Worm (Caenorhabditis elegans) whole organism, young adult: Measurements from ENCODE around the gene W06D12.6.

Experiments used
- B0019.2 ChIP-seq: fragments of 200-800 bp; sonication (Bioruptor generic); conservative IDR thresholded peaks from 2 replicates; pipeline ENCODE4 v1.3.6; 2022; ENCODE audit warnings: missing genetic modification reagents, missing genetic modification characterization, missing compliant biosample characterization
- B0035.1 ChIP-seq: sonication (generic microtip); optimal IDR thresholded peaks from 2 replicates; lab custom pipeline; 2016; ENCODE audit warnings: missing genetic modification characterization, mild to moderate bottlenecking, missing compliant biosample characterization, missing genotype, missing genetic modification reagents
- B0336.3 ChIP-seq: fragments of 200-800 bp; sonication (Bioruptor generic); IDR thresholded peaks from 2 replicates; pipeline ENCODE4 v1.3.6; 2022; ENCODE audit warnings: missing genetic modification characterization, missing compliant biosample characterization
- C06A6.2 ChIP-seq: fragments of 200-800 bp; sonication (Bioruptor generic); conservative IDR thresholded peaks from 2 replicates; pipeline ENCODE4 v1.3.6; 2022; ENCODE audit warnings: missing genetic modification characterization, missing compliant biosample characterization
- C17E4.6 ChIP-seq: fragments of 200-800 bp; sonication (Bioruptor generic); IDR thresholded peaks from 2 replicates; pipeline ENCODE4 v1.3.6; 2022; ENCODE audit warnings: missing genetic modification reagents, missing genetic modification characterization, missing compliant biosample characterization
- F10E7.11 ChIP-seq: sonication (generic microtip); optimal IDR thresholded peaks from 2 replicates; lab custom pipeline; 2017; ENCODE audit warnings: mild to moderate bottlenecking, missing genetic modification characterization, moderate library complexity, missing compliant biosample characterization
- F52B5.7 ChIP-seq: sonication (generic microtip); optimal IDR thresholded peaks from 2 replicates; lab custom pipeline; 2016; ENCODE audit warnings: mild to moderate bottlenecking, missing genetic modification characterization, missing compliant biosample characterization
- F55B11.4 ChIP-seq: sonication (generic microtip); optimal IDR thresholded peaks from 2 replicates; lab custom pipeline; 2016; ENCODE audit warnings: missing compliant biosample characterization, missing genetic modification characterization, borderline replicate concordance; ENCODE audit not compliant: insufficient read depth
- F57A8.1 ChIP-seq: fragments of 200-800 bp; sonication (Bioruptor generic); optimal IDR thresholded peaks from 2 replicates; lab custom pipeline; 2018; ENCODE audit warnings: mild to moderate bottlenecking, missing genetic modification characterization, moderate library complexity, missing compliant biosample characterization
- K12H6.12 ChIP-seq: fragments of 200-800 bp; sonication (Bioruptor generic); optimal IDR thresholded peaks from 2 replicates; lab custom pipeline; 2018; ENCODE audit warnings: mild to moderate bottlenecking, missing genetic modification characterization, missing compliant biosample characterization
- Y56A3A.18 ChIP-seq: fragments of 200-800 bp; sonication (Bioruptor generic); IDR thresholded peaks from 2 replicates; pipeline ENCODE4 v1.3.6; 2022; ENCODE audit warnings: missing genetic modification reagents, missing genetic modification characterization, missing compliant biosample characterization
- Y67H2A.10 ChIP-seq: fragments of 200-800 bp; sonication (Bioruptor generic); conservative IDR thresholded peaks from 2 replicates; pipeline ENCODE4 v1.3.6; 2022; ENCODE audit warnings: missing genetic modification reagents, missing genetic modification characterization, missing compliant biosample characterization
- aptf-2 ChIP-seq: fragments of 200-800 bp; sonication (Bioruptor generic); conservative IDR thresholded peaks from 2 replicates; pipeline ENCODE4 v1.3.6; 2022; ENCODE audit warnings: missing genetic modification reagents, missing genetic modification characterization, missing compliant biosample characterization
- aptf-3 ChIP-seq: fragments of 200-800 bp; sonication (Bioruptor generic); IDR thresholded peaks from 2 replicates; pipeline ENCODE4 v1.3.6; 2022; ENCODE audit warnings: missing genetic modification characterization, missing compliant biosample characterization
- attf-6 ChIP-seq: fragments of 200-800 bp; sonication (Bioruptor generic); IDR thresholded peaks from 2 replicates; pipeline ENCODE4 v1.3.6; 2022; ENCODE audit warnings: missing genetic modification reagents, missing genetic modification characterization, missing compliant biosample characterization
- ceh-27 ChIP-seq: fragments of 200-800 bp; sonication (Bioruptor generic); optimal IDR thresholded peaks from 2 replicates; lab custom pipeline; 2018; ENCODE audit warnings: mild to moderate bottlenecking, missing genetic modification characterization, moderate library complexity, missing compliant biosample characterization
- ceh-40 ChIP-seq: fragments of 200-800 bp; sonication (Bioruptor generic); IDR thresholded peaks from 2 replicates; pipeline ENCODE4 v1.3.6; 2022; ENCODE audit warnings: missing genetic modification characterization, missing compliant biosample characterization
- ceh-79 ChIP-seq: sonication (generic microtip); optimal IDR thresholded peaks from 2 replicates; lab custom pipeline; 2017; ENCODE audit warnings: mild to moderate bottlenecking, missing genetic modification characterization, missing compliant biosample characterization
- chd-7 ChIP-seq: sonication (generic microtip); optimal IDR thresholded peaks from 2 replicates; lab custom pipeline; 2016; ENCODE audit warnings: mild to moderate bottlenecking, missing genetic modification characterization, moderate library complexity, missing compliant biosample characterization
- die-1 ChIP-seq: sonication (generic microtip); optimal IDR thresholded peaks from 2 replicates; lab custom pipeline; 2016; ENCODE audit warnings: missing genotype, mild to moderate bottlenecking, missing genetic modification characterization, missing compliant biosample characterization
- dpl-1 ChIP-seq: fragments of 150-350 bp; optimal IDR thresholded peaks from 2 replicates; lab custom pipeline; 2014; ENCODE audit warnings: missing biosample characterization, missing genetic modification reagents, missing genetic modification characterization
- egl-44 ChIP-seq: fragments of 200-800 bp; sonication (Bioruptor generic); IDR thresholded peaks from 2 replicates; pipeline ENCODE4 v1.3.6; 2022; ENCODE audit warnings: missing genetic modification reagents, missing genetic modification characterization, missing compliant biosample characterization
- gei-17 ChIP-seq: fragments of 200-800 bp; sonication (Bioruptor generic); optimal IDR thresholded peaks from 2 replicates; lab custom pipeline; 2018; ENCODE audit warnings: mild to moderate bottlenecking, missing genetic modification characterization, missing compliant biosample characterization
- hlh-26 ChIP-seq: fragments of 200-800 bp; sonication (Bioruptor generic); conservative IDR thresholded peaks from 2 replicates; pipeline ENCODE4 v1.3.6; 2022; ENCODE audit warnings: missing genetic modification reagents, missing genetic modification characterization, missing compliant biosample characterization
- hmg-1.2 ChIP-seq: fragments of 200-800 bp; sonication (Bioruptor generic); IDR thresholded peaks from 2 replicates; pipeline ENCODE4 v1.3.6; 2022; ENCODE audit warnings: missing genetic modification reagents, missing genetic modification characterization, missing compliant biosample characterization
- lag-1 ChIP-seq: fragments of 200-800 bp; sonication (Bioruptor generic); IDR thresholded peaks from 2 replicates; pipeline ENCODE4 v1.3.6; 2022; ENCODE audit warnings: missing genetic modification reagents, missing genetic modification characterization, missing compliant biosample characterization
- let-607 ChIP-seq, 2 experiments: fragments of 200-800 bp in 1 of 2; sonication (Bioruptor generic) in 1 of 2; sonication (generic microtip) in 1 of 2; optimal IDR thresholded peaks; 2 replicates each; lab custom pipeline; 2016 to 2018; ENCODE audit warnings: mild to moderate bottlenecking in 2 of 2, missing compliant biosample characterization in 2 of 2, missing genetic modification characterization in 2 of 2, moderate library complexity in 2 of 2, missing genotype in 1 of 2
- lin-40 ChIP-seq: sonication (generic microtip); optimal IDR thresholded peaks from 2 replicates; lab custom pipeline; 2016; ENCODE audit warnings: missing genetic modification characterization, mild to moderate bottlenecking, missing compliant biosample characterization, missing genotype, missing genetic modification reagents
- lir-1 ChIP-seq: fragments of 200-800 bp; sonication (Bioruptor generic); conservative IDR thresholded peaks from 2 replicates; pipeline ENCODE4 v1.3.6; 2022; ENCODE audit warnings: missing genetic modification reagents, missing genetic modification characterization, missing compliant biosample characterization
- madf-10 ChIP-seq: sonication (generic microtip); optimal IDR thresholded peaks from 2 replicates; lab custom pipeline; 2016; ENCODE audit warnings: mild to moderate bottlenecking, missing genetic modification characterization, missing compliant biosample characterization
- madf-3 ChIP-seq: fragments of 200-800 bp; sonication (Bioruptor generic); IDR thresholded peaks from 2 replicates; pipeline ENCODE4 v1.3.6; 2022; ENCODE audit warnings: missing genetic modification reagents, missing genetic modification characterization, missing compliant biosample characterization
- mcd-1 ChIP-seq: fragments of 200-800 bp; sonication (Bioruptor generic); IDR thresholded peaks from 2 replicates; pipeline ENCODE4 v1.3.6; 2022; ENCODE audit warnings: missing genetic modification reagents, missing genetic modification characterization, missing compliant biosample characterization
- nfyb-1 ChIP-seq: fragments of 200-800 bp; sonication (Bioruptor generic); IDR thresholded peaks from 2 replicates; pipeline ENCODE4 v1.3.6; 2022; ENCODE audit warnings: missing genetic modification reagents, missing genetic modification characterization, missing compliant biosample characterization
- nhr-120 ChIP-seq: fragments of 200-800 bp; sonication (Bioruptor generic); IDR thresholded peaks from 2 replicates; pipeline ENCODE4 v1.3.6; 2022; ENCODE audit warnings: missing genetic modification characterization, missing compliant biosample characterization
- nhr-179 ChIP-seq: sonication (generic microtip); optimal IDR thresholded peaks from 2 replicates; lab custom pipeline; 2016; ENCODE audit warnings: mild to moderate bottlenecking, missing genetic modification characterization, missing compliant biosample characterization
- nhr-27 ChIP-seq: fragments of 200-800 bp; sonication (Bioruptor generic); optimal IDR thresholded peaks from 2 replicates; lab custom pipeline; 2018; ENCODE audit warnings: mild to moderate bottlenecking, missing genetic modification characterization, moderate library complexity, missing compliant biosample characterization
- nhr-90 ChIP-seq: sonication (generic microtip); optimal IDR thresholded peaks from 2 replicates; lab custom pipeline; 2016; ENCODE audit warnings: missing genotype, mild to moderate bottlenecking, missing genetic modification characterization, missing compliant biosample characterization
- pbrm-1 ChIP-seq: fragments of 200-800 bp; sonication (Bioruptor generic); IDR thresholded peaks from 2 replicates; pipeline ENCODE4 v1.3.6; 2022; ENCODE audit warnings: missing genetic modification reagents, missing genetic modification characterization, missing compliant biosample characterization
- rcor-1 ChIP-seq: fragments of 200-800 bp; sonication (Bioruptor generic); IDR thresholded peaks from 2 replicates; pipeline ENCODE4 v1.3.6; 2022; ENCODE audit warnings: missing genetic modification reagents, missing genetic modification characterization, missing compliant biosample characterization
- repo-1 ChIP-seq: sonication (generic microtip); optimal IDR thresholded peaks from 2 replicates; lab custom pipeline; 2017; ENCODE audit warnings: mild to moderate bottlenecking, missing genetic modification characterization, missing compliant biosample characterization
- sdz-38 ChIP-seq: sonication (generic microtip); optimal IDR thresholded peaks from 2 replicates; lab custom pipeline; 2016; ENCODE audit warnings: missing genotype, missing genetic modification characterization, missing compliant biosample characterization
- snpc-1.1 ChIP-seq: sonication (generic microtip); optimal IDR thresholded peaks from 2 replicates; lab custom pipeline; 2017; ENCODE audit warnings: missing genetic modification characterization, mild to moderate bottlenecking, missing compliant biosample characterization, antibody characterized with exemption, moderate library complexity, missing genotype, missing genetic modification reagents; ENCODE audit not compliant: insufficient read depth
- snpc-3.4 ChIP-seq: sonication (generic microtip); optimal IDR thresholded peaks from 2 replicates; lab custom pipeline; 2017; ENCODE audit warnings: missing genetic modification characterization, mild to moderate bottlenecking, missing compliant biosample characterization, antibody characterized with exemption, moderate library complexity, missing genotype, missing genetic modification reagents
- sptf-2 ChIP-seq: fragments of 200-800 bp; sonication (Bioruptor generic); optimal IDR thresholded peaks from 2 replicates; lab custom pipeline; 2018; ENCODE audit warnings: mild to moderate bottlenecking, missing genetic modification characterization, missing compliant biosample characterization
- unc-62 ChIP-seq: fragments of 150-350 bp; optimal IDR thresholded peaks from 2 replicates; lab custom pipeline; 2014; ENCODE audit warnings: missing biosample characterization, missing genetic modification reagents, missing genetic modification characterization
- ztf-18 ChIP-seq: sonication (generic microtip); optimal IDR thresholded peaks from 2 replicates; lab custom pipeline; 2016; ENCODE audit warnings: missing genotype, mild to moderate bottlenecking, missing genetic modification characterization, missing compliant biosample characterization
- ztf-22 ChIP-seq: fragments of 200-800 bp; sonication (Bioruptor generic); optimal IDR thresholded peaks from 2 replicates; lab custom pipeline; 2018; ENCODE audit warnings: mild to moderate bottlenecking, missing genetic modification characterization, moderate library complexity, missing compliant biosample characterization
- ztf-28 ChIP-seq: fragments of 200-800 bp; sonication (Bioruptor generic); IDR thresholded peaks from 2 replicates; pipeline ENCODE4 v1.3.6; 2022; ENCODE audit warnings: missing genetic modification reagents, missing genetic modification characterization, missing compliant biosample characterization
- ztf-6 ChIP-seq: fragments of 200-800 bp; sonication (Bioruptor generic); IDR thresholded peaks from 2 replicates; pipeline ENCODE4 v1.3.6; 2022; ENCODE audit warnings: missing genetic modification reagents, missing genetic modification characterization, missing compliant biosample characterization

The W06D12.6 gene

ce11 chrV:17721709-17722108, 15.8 kb downstream of the W06D12.6 start (continued):
- TF ChIP-seq sdz-38 (tag; lab: Kevin White, UChicago) (no peak), ztf-18 (tag; lab: Kevin White, UChicago) (no peak), madf-3 (GFP tag; lab: Robert Waterston, UW) (no peak), ceh-27 (GFP tag; lab: Kevin White, UChicago) (no peak), mcd-1 (GFP tag; lab: Robert Waterston, UW) (no peak), nhr-90 (tag; lab: Kevin White, UChicago) (peak; percentile 6), Y56A3A.18 (no peak), ztf-6 (GFP tag; lab: Robert Waterston, UW) (no peak), pbrm-1 (GFP tag; lab: Robert Waterston, UW) (no peak), sptf-2 (GFP tag; lab: Kevin White, UChicago) (no peak), lir-1 (GFP tag; lab: Robert Waterston, UW) (no peak), nhr-179 (tag; lab: Kevin White, UChicago) (no peak), unc-62 (peak; percentile 67), egl-44 (no peak), hlh-26 (GFP tag; lab: Robert Waterston, UW) (no peak), gei-17 (no peak), nhr-27 (no peak), C17E4.6 (GFP tag; lab: Robert Waterston, UW) (no peak), lag-1 (GFP tag; lab: Robert Waterston, UW) (no peak), ztf-22 (GFP tag; lab: Kevin White, UChicago) (peak; percentile 83), B0019.2 (no peak), C06A6.2 (no peak), ceh-40 (GFP tag; lab: Robert Waterston, UW) (no peak), hmg-1.2 (no peak), ztf-28 (no peak), dpl-1 (GFP tag; lab: Kevin White, UChicago) (no peak), F57A8.1 (no peak), rcor-1 (no peak), let-607 (tag; optimal IDR thresholded peaks at IDR 0.05; lab: Kevin White, UChicago) (peak in 1 of 2 experiments; percentile 31), snpc-1.1 (tag; lab: Kevin White, UChicago) (no peak), F52B5.7 (tag; lab: Kevin White, UChicago) (no peak), B0336.3 (GFP tag; lab: Robert Waterston, UW) (peak; percentile 52; the same call in 1 of the 2 replicates), repo-1 (tag; lab: Kevin White, UChicago) (no peak), F55B11.4 (no peak), K12H6.12 (tag; lab: Kevin White, UChicago) (no peak), die-1 (tag; lab: Kevin White, UChicago) (no peak), aptf-2 (GFP tag; lab: Robert Waterston, UW) (no peak), attf-6 (no peak), F10E7.11 (tag; lab: Kevin White, UChicago) (no peak), aptf-3 (GFP tag; lab: Robert Waterston, UW) (no peak), ceh-79 (tag; lab: Kevin White, UChicago) (no peak), lin-40 (tag; lab: Kevin White, UChicago) (no peak), nhr-120 (GFP tag; lab: Robert Waterston, UW) (no peak), chd-7 (tag; lab: Kevin White, UChicago) (no peak), B0035.1 (tag; lab: Kevin White, UChicago) (no peak), snpc-3.4 (tag; lab: Kevin White, UChicago) (no peak), madf-10 (peak; percentile 20), nfyb-1 (GFP tag; lab: Robert Waterston, UW) (0 out of 2 replicates have a peak, but pooled peaks have one; percentile 53), Y67H2A.10 (GFP tag; lab: Robert Waterston, UW) (no peak)
